Fruit fly (Drosophila melanogaster) whole organism, embryonic: ENCODE measurements around the gene CG34163.
A peak's percentile ranks its signal among the peaks of the same experiment; 100 is the strongest.

Experiments
- Ada2b ChIP-seq: fragments of 200-800 bp; sonication (Bioruptor generic); IDR thresholded peaks from 2 replicates; pipeline ENCODE4 v1.3.6; 2022; ENCODE audit warnings: missing biosample characterization, missing genetic modification characterization
- Atf3 ChIP-seq: fragments of 200-800 bp; sonication (Bioruptor generic); optimal IDR thresholded peaks from 3 replicates; lab custom pipeline; 2016; ENCODE audit warnings: missing biosample characterization, missing genetic modification characterization
- B-H1 ChIP-seq: fragments of 200-800 bp; sonication (Bioruptor generic); IDR thresholded peaks from 3 replicates; pipeline ENCODE4 v1.3.6; 2022; ENCODE audit warnings: missing biosample characterization, missing genetic modification characterization
- Bteb2 ChIP-seq: fragments of 200-800 bp; sonication (Bioruptor generic); optimal IDR thresholded peaks from 2 replicates; lab custom pipeline; 2016; ENCODE audit warnings: missing biosample characterization, missing genetic modification characterization
- CG11085 ChIP-seq: fragments of 200-800 bp; sonication (Bioruptor generic); IDR thresholded peaks from 2 replicates; pipeline ENCODE4 v1.3.6; 2022; ENCODE audit warnings: missing biosample characterization, missing genetic modification characterization
- CG11456 ChIP-seq: fragments of 200-800 bp; sonication (Bioruptor generic); IDR thresholded peaks from 3 replicates; pipeline ENCODE4 v1.3.6; 2022; ENCODE audit warnings: missing biosample characterization, missing genetic modification characterization
- CG11695 ChIP-seq: fragments of 200-800 bp; sonication (Bioruptor generic); IDR thresholded peaks from 3 replicates; pipeline ENCODE4 v1.3.6; 2022; ENCODE audit warnings: missing biosample characterization, missing genetic modification characterization
- CG12071 ChIP-seq: fragments of 200-800 bp; sonication (Bioruptor generic); optimal IDR thresholded peaks from 3 replicates; lab custom pipeline; 2018; ENCODE audit warnings: missing biosample characterization, mild to moderate bottlenecking, missing genetic modification characterization
- CG14860 ChIP-seq: fragments of 200-800 bp; sonication (Bioruptor generic); IDR thresholded peaks from 3 replicates; pipeline ENCODE4 v1.3.6; 2022; ENCODE audit warnings: missing biosample characterization, missing genetic modification characterization; ENCODE audit not compliant: partially characterized antibody
- CG17359 ChIP-seq: fragments of 200-800 bp; sonication (Bioruptor generic); optimal IDR thresholded peaks from 3 replicates; lab custom pipeline; 2018; ENCODE audit warnings: missing biosample characterization, mild to moderate bottlenecking, missing genetic modification characterization, moderate library complexity
- CG17912 ChIP-seq: fragments of 200-800 bp; sonication (Bioruptor generic); optimal IDR thresholded peaks from 2 replicates; lab custom pipeline; 2018; ENCODE audit warnings: missing biosample characterization, mild to moderate bottlenecking, missing genetic modification characterization
- CG1792 ChIP-seq: fragments of 200-800 bp; sonication (Bioruptor generic); optimal IDR thresholded peaks from 2 replicates; lab custom pipeline; 2016; ENCODE audit warnings: missing biosample characterization, missing genetic modification characterization
- CG30403 ChIP-seq: fragments of 200-800 bp; sonication (Bioruptor generic); optimal IDR thresholded peaks from 3 replicates; lab custom pipeline; 2016; ENCODE audit warnings: missing biosample characterization, missing genetic modification characterization
- CG3995 ChIP-seq: fragments of 200-800 bp; sonication (Bioruptor generic); optimal IDR thresholded peaks from 3 replicates; lab custom pipeline; 2016; ENCODE audit warnings: missing biosample characterization, missing genetic modification characterization
- CG7372 ChIP-seq: fragments of 200-800 bp; sonication (Bioruptor generic); IDR thresholded peaks from 2 replicates; pipeline ENCODE4 v1.3.6; 2022; ENCODE audit warnings: missing biosample characterization, missing genetic modification characterization
- CG8089 ChIP-seq: fragments of 200-800 bp; sonication (Bioruptor generic); optimal IDR thresholded peaks from 3 replicates; lab custom pipeline; 2016; ENCODE audit warnings: missing biosample characterization, missing genetic modification characterization
- Dip2 ChIP-seq: fragments of 200-800 bp; sonication (Bioruptor generic); IDR thresholded peaks from 2 replicates; pipeline ENCODE4 v1.3.6; 2022; ENCODE audit warnings: missing biosample characterization, missing genetic modification characterization
- Doc2 ChIP-seq: fragments of 200-800 bp; sonication (Bioruptor generic); IDR thresholded peaks from 2 replicates; pipeline ENCODE4 v1.3.6; 2022; ENCODE audit warnings: missing biosample characterization, missing genetic modification characterization
- Eip74EF ChIP-seq, 2 experiments: fragments of 200-800 bp in 1 of 2; fragments of >200 bp in 1 of 2; sonication (Bioruptor generic) in 1 of 2; optimal IDR thresholded peaks; 2 replicates each; lab custom pipeline; 2017 to 2019; ENCODE audit warnings: missing biosample characterization in 2 of 2, missing genetic modification characterization in 2 of 2, mild to moderate bottlenecking in 1 of 2, moderate library complexity in 1 of 2
- Fer3 ChIP-seq: fragments of 200-800 bp; sonication (Bioruptor generic); optimal IDR thresholded peaks from 2 replicates; lab custom pipeline; 2018; ENCODE audit warnings: missing biosample characterization, mild to moderate bottlenecking, missing genetic modification characterization, moderate library complexity
- HHEX ChIP-seq: fragments of 200-800 bp; sonication (Bioruptor generic); optimal IDR thresholded peaks from 3 replicates; lab custom pipeline; 2017; ENCODE audit warnings: missing biosample characterization, mild to moderate bottlenecking, missing genetic modification characterization, missing genetic modification reagents
- Hsf ChIP-seq: fragments of 200-800 bp; sonication (Bioruptor generic); optimal IDR thresholded peaks from 3 replicates; lab custom pipeline; 2016; ENCODE audit warnings: missing biosample characterization, missing genetic modification characterization
- Lpt ChIP-seq: fragments of >200 bp; optimal IDR thresholded peaks from 2 replicates; lab custom pipeline; 2018; ENCODE audit warnings: missing biosample characterization, missing genetic modification characterization
- Max ChIP-seq: fragments of 200-800 bp; sonication (Bioruptor generic); optimal IDR thresholded peaks from 2 replicates; lab custom pipeline; 2016; ENCODE audit warnings: missing biosample characterization, mild to moderate bottlenecking, missing genetic modification characterization
- NC2β ChIP-seq: fragments of 200-800 bp; sonication (Bioruptor generic); optimal IDR thresholded peaks from 2 replicates; lab custom pipeline; 2016; ENCODE audit warnings: missing biosample characterization, missing genetic modification characterization
- NFAT ChIP-seq: fragments of 200-800 bp; sonication (Bioruptor generic); IDR thresholded peaks from 2 replicates; pipeline ENCODE4 v1.3.6; 2022; ENCODE audit warnings: missing biosample characterization, missing genetic modification characterization
- Nf-YB ChIP-seq: fragments of 200-800 bp; sonication (Bioruptor generic); optimal IDR thresholded peaks from 3 replicates; lab custom pipeline; 2019; ENCODE audit warnings: missing biosample characterization, mild to moderate bottlenecking, missing genetic modification characterization, moderate library complexity
- Pdp1 ChIP-seq, 2 experiments: fragments of 200-800 bp; sonication (Bioruptor generic); optimal IDR thresholded peaks; 3 replicates each; lab custom pipeline; 2016; ENCODE audit warnings: missing biosample characterization in 2 of 2, missing genetic modification characterization in 2 of 2, mild to moderate bottlenecking in 1 of 2, moderate library complexity in 1 of 2
- Ssrp ChIP-seq: fragments of 200-800 bp; sonication (Bioruptor generic); optimal IDR thresholded peaks from 2 replicates; lab custom pipeline; 2018; ENCODE audit warnings: missing biosample characterization, mild to moderate bottlenecking, missing genetic modification characterization, moderate library complexity
- btn ChIP-seq: fragments of 200-800 bp; sonication (Bioruptor generic); optimal IDR thresholded peaks from 2 replicates; lab custom pipeline; 2016; ENCODE audit warnings: missing biosample characterization, missing genetic modification characterization
- cg ChIP-seq: fragments of 200-800 bp; sonication (Bioruptor generic); optimal IDR thresholded peaks from 3 replicates; lab custom pipeline; 2019; ENCODE audit warnings: missing biosample characterization, mild to moderate bottlenecking, missing genetic modification characterization, moderate library complexity
- chinmo ChIP-seq: fragments of 200-800 bp; sonication (Bioruptor generic); IDR thresholded peaks from 4 replicates; pipeline ENCODE4 v1.3.6; 2022; ENCODE audit warnings: missing biosample characterization, missing genetic modification characterization; ENCODE audit not compliant: partially characterized antibody
- danr ChIP-seq: fragments of 200-800 bp; sonication (Bioruptor generic); IDR thresholded peaks from 2 replicates; pipeline ENCODE4 v1.3.6; 2022; ENCODE audit warnings: missing biosample characterization, missing genetic modification characterization
- dm ChIP-seq: fragments of 200-800 bp; sonication (Bioruptor generic); optimal IDR thresholded peaks from 3 replicates; lab custom pipeline; 2016; ENCODE audit warnings: missing biosample characterization, missing genetic modification characterization
- dmrt11E ChIP-seq: fragments of 200-800 bp; sonication (Bioruptor generic); optimal IDR thresholded peaks from 3 replicates; lab custom pipeline; 2018; ENCODE audit warnings: missing biosample characterization, mild to moderate bottlenecking, missing genetic modification characterization, moderate library complexity
- fd3F ChIP-seq: fragments of 200-800 bp; sonication (Bioruptor generic); optimal IDR thresholded peaks from 2 replicates; lab custom pipeline; 2018; ENCODE audit warnings: missing biosample characterization, mild to moderate bottlenecking, missing genetic modification characterization, moderate library complexity
- gcm2 ChIP-seq: fragments of 200-800 bp; sonication (Bioruptor generic); optimal IDR thresholded peaks from 2 replicates; lab custom pipeline; 2016; ENCODE audit warnings: missing biosample characterization, missing genetic modification characterization
- grau ChIP-seq: fragments of 200-800 bp; optimal IDR thresholded peaks from 3 replicates; lab custom pipeline; 2019; ENCODE audit warnings: missing biosample characterization, mild to moderate bottlenecking, missing genetic modification characterization, moderate library complexity
- her ChIP-seq: fragments of 200-800 bp; sonication (Bioruptor generic); optimal IDR thresholded peaks from 2 replicates; lab custom pipeline; 2016; ENCODE audit warnings: missing biosample characterization, missing genetic modification characterization
- jumu ChIP-seq: fragments of 200-800 bp; sonication (Bioruptor generic); optimal IDR thresholded peaks from 3 replicates; lab custom pipeline; 2016; ENCODE audit warnings: missing biosample characterization, missing genetic modification characterization
- klu ChIP-seq: fragments of 200-800 bp; sonication (Bioruptor generic); IDR thresholded peaks from 2 replicates; pipeline ENCODE4 v1.3.6; 2022; ENCODE audit warnings: missing biosample characterization, missing genetic modification characterization
- lbe ChIP-seq: fragments of 200-800 bp; sonication (Bioruptor generic); optimal IDR thresholded peaks from 2 replicates; lab custom pipeline; 2016; ENCODE audit warnings: missing biosample characterization, mild to moderate bottlenecking, missing genetic modification characterization
- nom ChIP-seq: fragments of 200-800 bp; sonication (Bioruptor generic); optimal IDR thresholded peaks from 2 replicates; lab custom pipeline; 2017; ENCODE audit warnings: missing biosample characterization, missing genetic modification characterization, mild to moderate bottlenecking, moderate library complexity, missing genetic modification reagents
- pb ChIP-seq: fragments of 200-800 bp; sonication (Bioruptor generic); optimal IDR thresholded peaks from 3 replicates; lab custom pipeline; 2016; ENCODE audit warnings: missing biosample characterization, missing genetic modification characterization
- run ChIP-seq: fragments of 200-800 bp; sonication (Bioruptor generic); optimal IDR thresholded peaks from 3 replicates; lab custom pipeline; 2018; ENCODE audit warnings: missing biosample characterization, mild to moderate bottlenecking, missing genetic modification characterization
- toy ChIP-seq: fragments of 200-800 bp; sonication (Bioruptor generic); IDR thresholded peaks from 2 replicates; pipeline ENCODE4 v1.3.6; 2022; ENCODE audit warnings: missing biosample characterization, missing genetic modification characterization
- trem ChIP-seq: fragments of 200-800 bp; optimal IDR thresholded peaks from 3 replicates; lab custom pipeline; 2019; ENCODE audit warnings: missing biosample characterization, mild to moderate bottlenecking, missing genetic modification characterization, moderate library complexity
- ttk ChIP-seq: fragments of 200-800 bp; sonication (Bioruptor generic); IDR thresholded peaks from 2 replicates; pipeline ENCODE4 v2.1.2; 2022; ENCODE audit warnings: missing biosample characterization, missing genetic modification characterization
- usp ChIP-seq: fragments of >200 bp; optimal IDR thresholded peaks from 2 replicates; lab custom pipeline; 2017; ENCODE audit warnings: missing biosample characterization, missing genetic modification characterization

CG34163 gene

dm6 chr2L:12011682-12012655 lies 23.9 kb downstream of the CG34163 start (continued):
- TF ChIP-seq trem (tag; lab: Kevin White, UChicago) (peak; percentile 50), CG8089 (GFP tag; lab: Kevin White, UChicago) (peak; percentile 56), grau (tag; lab: Kevin White, UChicago) (peak; percentile 72), Hsf (GFP tag; lab: Kevin White, UChicago) (peak; percentile 58), lbe (peak; percentile 54), CG1792 (GFP tag; lab: Kevin White, UChicago) (peak; percentile 51), Fer3 (tag; lab: Kevin White, UChicago) (peak; percentile 55), CG3995 (peak; percentile 87), CG11456 (no peak), pb (peak; percentile 78), fd3F (GFP tag; lab: Kevin White, UChicago) (peak; percentile 32), CG17359 (tag; lab: Kevin White, UChicago) (peak; percentile 73), dmrt11E (no peak), btn (peak; percentile 66), NC2β (GFP tag; lab: Kevin White, UChicago) (peak; percentile 70), Dip2 (no peak), ttk (GFP tag; lab: Robert Waterston, UW) (no peak), Doc2 (GFP tag; lab: Robert Waterston, UW) (no peak), HHEX (GFP tag; lab: Kevin White, UChicago) (peak; percentile 68), B-H1 (GFP tag; lab: Robert Waterston, UW) (no peak), Nf-YB (GFP tag; lab: Kevin White, UChicago) (peak; percentile 88), chinmo (no peak), CG12071 (GFP tag; lab: Kevin White, UChicago) (peak; percentile 75), CG14860 (GFP tag; lab: Robert Waterston, UW) (no peak), CG11085 (no peak), toy (GFP tag; lab: Robert Waterston, UW) (no peak), Bteb2 (peak; percentile 0), Max (GFP tag; lab: Kevin White, UChicago) (peak; percentile 34), CG7372 (GFP tag; lab: Robert Waterston, UW) (no peak), Ada2b (GFP tag; lab: Robert Waterston, UW) (no peak), Atf3 (peak; percentile 2), run (tag; lab: Kevin White, UChicago) (peak; percentile 97), CG17912 (peak; percentile 6), Eip74EF (GFP tag; optimal IDR thresholded peaks at IDR 0.05; lab: Kevin White, UChicago) (peak in 1 of 2 experiments; percentile 93), klu (GFP tag; lab: Robert Waterston, UW) (no peak), jumu (GFP tag; lab: Kevin White, UChicago) (peak; percentile 80), usp (GFP tag; lab: Kevin White, UChicago) (no peak), her (GFP tag; lab: Kevin White, UChicago) (peak; percentile 85), cg (GFP tag; lab: Kevin White, UChicago) (peak; percentile 37), CG30403 (GFP tag; lab: Kevin White, UChicago) (peak; percentile 72), Ssrp (tag; lab: Kevin White, UChicago) (no peak), Pdp1 (GFP tag; optimal IDR thresholded peaks at IDR 0.05; lab: Kevin White, UChicago) (peak; percentile 72 to 94), NFAT (GFP tag; lab: Robert Waterston, UW) (no peak), dm (GFP tag; lab: Kevin White, UChicago) (peak; percentile 84), nom (GFP tag; lab: Kevin White, UChicago) (peak; percentile 88), gcm2 (peak; percentile 48), CG11695 (no peak), Lpt (no peak), danr (GFP tag; lab: Robert Waterston, UW) (no peak)
